Worm (Caenorhabditis elegans) whole organism, L4/young adult: Measurements from ENCODE around the gene acs-19.
A peak's percentile ranks its signal among the peaks of the same experiment; 100 is the strongest.

Experiments
- W03F9.2 ChIP-seq: fragments of 150-350 bp; optimal IDR thresholded peaks from 2 replicates; lab custom pipeline; 2014; ENCODE audit warnings: missing biosample characterization, missing genetic modification characterization
- him-1 ChIP-seq: sonication (generic microtip); optimal IDR thresholded peaks from 2 replicates; lab custom pipeline; 2016; ENCODE audit warnings: missing genotype, missing genetic modification reagents, missing genetic modification characterization, missing compliant biosample characterization

- TF ChIP-seq him-1 (peak; percentile 100), W03F9.2 (peak; percentile 99)
Observed at ce11 chrIII:3867378-3867904, 3.2 kb downstream of the acs-19 start, which contains the start of gene rpl-3.
